Fruit fly (Drosophila melanogaster): ENCODE measurements around the gene Torsin.
A peak's percentile ranks its signal among the peaks of the same experiment; 100 is the strongest.

Gene Torsin

DNA sequence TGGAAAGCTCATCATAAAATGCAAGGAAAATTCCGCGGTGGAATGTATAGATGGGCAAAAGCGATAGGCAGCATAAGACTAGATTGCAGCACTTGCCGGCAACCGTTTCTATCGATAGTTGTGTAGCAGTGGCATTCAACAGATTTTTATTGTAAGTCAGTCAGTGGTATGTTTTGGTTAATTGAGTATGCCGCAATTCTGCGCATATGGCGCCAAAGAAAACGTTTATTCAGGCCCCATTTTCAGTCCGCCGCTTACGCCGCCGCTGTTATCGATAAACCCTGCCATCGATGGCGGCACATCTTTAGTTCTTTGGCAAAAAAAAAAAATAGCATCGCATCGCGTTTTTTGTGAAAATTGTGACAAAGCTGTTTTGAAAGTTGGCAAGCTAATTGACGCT is at the start of gene Torsin, which contains the start of gene Cbp80:
TSS of gene Torsin (minus strand) at position 282 of the 400 bp plus-strand sequence.
TSS of gene Cbp80 (plus strand) at position 265 of the 400 bp plus-strand sequence.
- TF ChIP-seq cyc (GFP tag; optimal IDR thresholded peaks at IDR 0.05) (no peak), CG32006 (GFP tag; optimal IDR thresholded peaks at IDR 0.05) (no peak), CG6792 (GFP tag; optimal IDR thresholded peaks at IDR 0.05) (no peak), CG11762 (GFP tag; optimal IDR thresholded peaks at IDR 0.05; ENCODE audit: insufficient read depth) (no peak), Hr4 (GFP tag; optimal IDR thresholded peaks at IDR 0.05) (no peak), lz (GFP tag; optimal IDR thresholded peaks at IDR 0.05) (peak; percentile 29), CG3032 (tag; optimal IDR thresholded peaks at IDR 0.05) (peak; percentile 2), CG31627 (GFP tag; optimal IDR thresholded peaks at IDR 0.05) (peak; percentile 22), esn (GFP tag; optimal IDR thresholded peaks at IDR 0.05) (peak; percentile 38), CG6808 (GFP tag; optimal IDR thresholded peaks at IDR 0.05) (peak; percentile 52), eg (GFP tag; IDR thresholded peaks at IDR 0.05) (no peak), CG34406 (GFP tag; optimal IDR thresholded peaks at IDR 0.05) (no peak), CG16779 (tag; optimal IDR thresholded peaks at IDR 0.05) (no peak), Sox14 (GFP tag; optimal IDR thresholded peaks at IDR 0.05) (no peak), CG8632 (GFP tag; optimal IDR thresholded peaks at IDR 0.05) (no peak)

DNA sequence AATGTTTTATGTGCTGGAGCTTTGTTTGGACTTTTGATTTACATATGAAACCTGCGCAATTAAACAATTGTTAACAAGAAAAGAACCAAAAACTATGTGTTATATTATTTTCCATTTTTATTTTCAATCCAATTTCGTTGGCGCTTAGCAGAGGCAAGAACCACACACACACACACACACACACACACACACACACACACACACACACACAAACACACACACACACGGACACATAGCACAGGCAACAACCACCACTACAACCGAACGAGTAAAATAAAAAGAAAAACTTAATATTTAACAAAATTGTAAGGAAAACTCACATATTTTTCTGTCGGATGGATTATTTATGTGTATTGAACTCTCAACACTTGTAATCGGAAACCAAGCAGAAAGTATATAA is 49.5 kb upstream of the Torsin start:
- no peak for TF ChIP-seq vri (GFP tag; optimal IDR thresholded peaks at IDR 0.05)
- TF ChIP-seq fd59A (GFP tag; optimal IDR thresholded peaks at IDR 0.05) = no peak
- no peak for TF ChIP-seq fkh (GFP tag; optimal IDR thresholded peaks at IDR 0.05)
- TF ChIP-seq CG11762 (GFP tag; optimal IDR thresholded peaks at IDR 0.05; ENCODE audit: insufficient read depth) = no peak
- TF ChIP-seq CG34406 (GFP tag; optimal IDR thresholded peaks at IDR 0.05) = no peak
- TF ChIP-seq CG8119 (GFP tag; IDR thresholded peaks at IDR 0.05) = no peak
- no peak for TF ChIP-seq Gug (GFP tag; IDR thresholded peaks at IDR 0.05)
- no peak for TF ChIP-seq Eip93F (GFP tag; optimal IDR thresholded peaks at IDR 0.05)
- TF ChIP-seq Eip75B (GFP tag; optimal IDR thresholded peaks at IDR 0.05) = no peak
- no peak for TF ChIP-seq dac (GFP tag; optimal IDR thresholded peaks at IDR 0.05)
- no peak for TF ChIP-seq Blimp-1 (GFP tag; optimal IDR thresholded peaks at IDR 0.05)

- no peak for TF ChIP-seq CG10669 (GFP tag; optimal IDR thresholded peaks at IDR 0.05)
- TF ChIP-seq cyc (GFP tag; optimal IDR thresholded peaks at IDR 0.05) = no peak
- no peak for TF ChIP-seq ss (GFP tag; optimal IDR thresholded peaks at IDR 0.05)
- TF ChIP-seq Ets96B (tag; optimal IDR thresholded peaks at IDR 0.05) = no peak
- TF ChIP-seq CG1621 (tag; optimal IDR thresholded peaks at IDR 0.05) = no peak
- no peak for TF ChIP-seq CG6792 (GFP tag; optimal IDR thresholded peaks at IDR 0.05)
- TF ChIP-seq CG11902 (GFP tag; optimal IDR thresholded peaks at IDR 0.05) = no peak
- no peak for TF ChIP-seq Sox14 (GFP tag; optimal IDR thresholded peaks at IDR 0.05)
- no peak for TF ChIP-seq CG6163 (GFP tag; IDR thresholded peaks at IDR 0.05)
- TF ChIP-seq net (GFP tag; optimal IDR thresholded peaks at IDR 0.05) = no peak
- no peak for TF ChIP-seq CG15336 (GFP tag; IDR thresholded peaks at IDR 0.05)
- no peak for TF ChIP-seq fkh (GFP tag; optimal IDR thresholded peaks at IDR 0.05)
- no peak for TF ChIP-seq Hr4 (GFP tag; optimal IDR thresholded peaks at IDR 0.05)
- TF ChIP-seq eg (GFP tag; IDR thresholded peaks at IDR 0.05) = no peak
- TF ChIP-seq dac (GFP tag; optimal IDR thresholded peaks at IDR 0.05) = no peak
- TF ChIP-seq Smox (GFP tag; optimal IDR thresholded peaks at IDR 0.05) = no peak
- TF ChIP-seq CG16779 (tag; optimal IDR thresholded peaks at IDR 0.05) = no peak
These were observed 44.3 kb upstream of the Torsin start for dm6 chrX:4694104-4694503.

DNA sequence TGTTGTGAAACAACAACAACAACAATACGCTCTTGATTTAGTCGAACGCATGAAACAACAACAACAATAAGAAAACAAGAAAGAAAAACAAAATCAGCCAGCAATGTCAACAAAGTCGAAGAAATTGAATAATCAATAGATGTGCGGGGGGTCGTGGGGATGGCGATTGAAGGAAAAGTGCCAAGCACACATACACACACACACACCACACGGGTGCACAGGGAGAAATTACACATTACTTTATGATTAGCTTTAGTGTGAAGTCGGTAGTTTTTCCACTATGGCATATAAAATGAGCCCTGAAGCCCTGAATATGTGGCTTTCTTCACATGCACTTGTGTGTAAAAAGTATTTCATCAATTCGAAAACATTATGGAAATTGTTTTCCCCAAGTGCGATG is 43.1 kb upstream of the Torsin start:
- TF ChIP-seq CG32006 (GFP tag; optimal IDR thresholded peaks at IDR 0.05) = no peak
- TF ChIP-seq CG6163 (GFP tag; IDR thresholded peaks at IDR 0.05) = 0 out of 3 replicates have a peak, but pooled peaks have one; percentile 10

DNA sequence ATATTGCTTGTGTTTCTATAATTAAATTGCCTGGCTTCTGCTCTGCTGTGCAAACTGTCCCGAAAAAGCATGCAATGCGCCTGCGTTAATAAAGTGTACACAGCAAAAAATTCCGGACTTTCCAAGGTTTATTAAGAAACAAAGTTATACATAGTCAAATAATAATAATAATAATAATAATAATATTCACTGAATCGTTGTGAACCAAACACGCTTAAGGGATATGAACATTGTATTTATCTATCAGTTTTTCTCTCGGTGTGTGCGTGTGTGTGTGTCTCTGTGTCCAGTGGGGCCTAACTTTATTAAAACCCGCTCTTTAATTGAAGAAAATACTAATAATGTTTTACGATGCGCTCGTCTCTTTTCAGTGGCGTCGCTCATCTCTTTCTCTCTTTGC is 41.4 kb upstream of the Torsin start:
- TF ChIP-seq Hr4 (GFP tag; optimal IDR thresholded peaks at IDR 0.05) = no peak
- no peak for TF ChIP-seq CG31627 (GFP tag; optimal IDR thresholded peaks at IDR 0.05)
- TF ChIP-seq fkh (GFP tag; optimal IDR thresholded peaks at IDR 0.05) = no peak
- no peak for TF ChIP-seq CG11762 (GFP tag; optimal IDR thresholded peaks at IDR 0.05; ENCODE audit: insufficient read depth)
- TF ChIP-seq CG11902 (GFP tag; optimal IDR thresholded peaks at IDR 0.05) = no peak
- TF ChIP-seq Eip78C (GFP tag) = peak; percentile 66
- peak; percentile 27 for TF ChIP-seq dsx (GFP tag; optimal IDR thresholded peaks at IDR 0.05; ENCODE audit: poor library complexity, severe bottlenecking)
- TF ChIP-seq CG10669 (GFP tag; optimal IDR thresholded peaks at IDR 0.05) = peak; percentile 49
- TF ChIP-seq fd85E (GFP tag; optimal IDR thresholded peaks at IDR 0.05) = no peak
- no peak for TF ChIP-seq Met (GFP tag; optimal IDR thresholded peaks at IDR 0.05)
- TF ChIP-seq Hr38 (GFP tag; optimal IDR thresholded peaks at IDR 0.05) = no peak
- no peak for TF ChIP-seq Hr39 (GFP tag; optimal IDR thresholded peaks at IDR 0.05)
- peak; percentile 15 for TF ChIP-seq esn (GFP tag; optimal IDR thresholded peaks at IDR 0.05)
- no peak for TF ChIP-seq Blimp-1 (GFP tag; optimal IDR thresholded peaks at IDR 0.05)
- peak; percentile 49 for TF ChIP-seq CG3032 (tag; optimal IDR thresholded peaks at IDR 0.05)
- TF ChIP-seq CG15336 (GFP tag; IDR thresholded peaks at IDR 0.05) = peak; percentile 45; the same call in 1 of the 2 replicates
- no peak for TF ChIP-seq Ets21C (GFP tag; optimal IDR thresholded peaks at IDR 0.05)
- peak; percentile 39 for TF ChIP-seq Ets96B (tag; optimal IDR thresholded peaks at IDR 0.05)
- TF ChIP-seq CG7368 (GFP tag; optimal IDR thresholded peaks at IDR 0.05) = no peak
- no peak for TF ChIP-seq Eip93F (GFP tag; optimal IDR thresholded peaks at IDR 0.05)
- TF ChIP-seq salr (GFP tag; optimal IDR thresholded peaks at IDR 0.05) = peak in 1 of 2 experiments; percentile 7

Measured in whole organism, prepupa.